Worm (Caenorhabditis elegans): ENCODE measurements around the gene F26F12.5.

Gene F26F12.5

DNA sequence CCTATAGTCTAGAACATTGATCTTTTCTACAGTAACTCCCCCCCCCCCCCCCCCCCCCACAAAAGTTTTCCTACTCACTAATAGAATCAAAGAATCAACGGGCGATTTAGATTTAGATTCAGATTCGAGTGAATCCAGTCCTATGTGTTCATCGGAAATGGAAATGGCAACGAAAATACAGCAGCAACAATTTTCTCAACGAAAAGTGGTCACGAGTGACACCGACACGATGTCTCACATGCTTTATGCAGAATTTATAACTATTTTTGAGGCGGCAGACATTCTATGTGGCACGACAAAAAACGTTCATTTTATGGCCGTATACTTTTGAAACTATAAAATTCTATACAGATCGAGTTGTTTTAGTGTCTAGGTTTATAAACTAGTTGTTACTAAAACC is 19.8 kb downstream of the F26F12.5 start:
- TF ChIP-seq alr-1 (tag; optimal IDR thresholded peaks at IDR 0.05) (no peak), ztf-4 (tag; optimal IDR thresholded peaks at IDR 0.05) (no peak), ztf-1 (GFP tag; conservative IDR thresholded peaks at IDR 0.05) (no peak), gmeb-1 (tag; optimal IDR thresholded peaks at IDR 0.05) (no peak), nhr-25 (tag; optimal IDR thresholded peaks at IDR 0.05) (peak; percentile 24)

DNA sequence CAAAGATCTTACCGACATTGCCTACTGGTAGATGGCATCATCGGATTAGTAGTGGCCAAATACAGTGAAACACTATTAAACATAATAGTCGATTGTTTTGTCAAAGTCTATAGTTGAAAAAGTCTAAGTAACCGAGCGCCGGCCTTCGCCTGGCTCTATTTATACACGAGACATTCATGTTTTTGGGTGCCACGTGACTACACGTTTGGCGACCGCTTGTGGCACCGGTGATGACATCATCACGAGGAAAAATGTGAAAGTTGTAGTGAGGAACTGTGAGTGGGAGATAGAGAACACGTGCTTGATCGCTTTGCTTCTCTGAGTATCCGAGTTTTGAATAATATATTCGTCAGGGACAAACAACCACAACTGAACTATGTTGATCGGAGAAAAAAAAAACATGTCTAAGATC is 20.6 kb downstream of the F26F12.5 start:
- TF ChIP-seq mbf-1 (tag; optimal IDR thresholded peaks at IDR 0.05) (no peak), R02D3.7 (tag; optimal IDR thresholded peaks at IDR 0.05) (no peak), crh-2 (tag; optimal IDR thresholded peaks at IDR 0.05) (peak; percentile 77), alr-1 (tag; optimal IDR thresholded peaks at IDR 0.05) (no peak), nhr-129 (tag; optimal IDR thresholded peaks at IDR 0.05) (peak; percentile 89), dmd-4 (tag; optimal IDR thresholded peaks at IDR 0.05) (no peak), skn-1 (tag; optimal IDR thresholded peaks at IDR 0.05) (no peak), C34F6.9 (tag; optimal IDR thresholded peaks at IDR 0.05) (peak; percentile 87), F13H6.1 (tag; optimal IDR thresholded peaks at IDR 0.05) (peak; percentile 89), egl-27 (tag; optimal IDR thresholded peaks at IDR 0.05) (peak; percentile 37), ZK546.5 (tag; optimal IDR thresholded peaks at IDR 0.05) (no peak), ceh-16 (tag; optimal IDR thresholded peaks at IDR 0.05) (peak; percentile 62), ama-1 (optimal IDR thresholded peaks at IDR 0.05) (peak; percentile 90), sem-4 (tag; optimal IDR thresholded peaks at IDR 0.05) (peak; percentile 78), ztf-1 (GFP tag; conservative IDR thresholded peaks at IDR 0.05) (no peak), nhr-21 (tag; optimal IDR thresholded peaks at IDR 0.05) (peak; percentile 69), peb-1 (tag; optimal IDR thresholded peaks at IDR 0.05) (no peak), nhr-25 (tag; optimal IDR thresholded peaks at IDR 0.05) (peak; percentile 96), fos-1 (tag; optimal IDR thresholded peaks at IDR 0.05) (peak; percentile 30), ztf-4 (tag; optimal IDR thresholded peaks at IDR 0.05) (peak; percentile 79), unc-62 (GFP tag; optimal IDR thresholded peaks at IDR 0.05) (no peak), nhr-11 (tag; optimal IDR thresholded peaks at IDR 0.05) (no peak), nhr-23 (tag; optimal IDR thresholded peaks at IDR 0.05) (no peak), unc-39 (tag; optimal IDR thresholded peaks at IDR 0.05) (no peak), sma-3 (GFP tag; optimal IDR thresholded peaks at IDR 0.05) (peak; percentile 84), lsy-2 (tag; optimal IDR thresholded peaks at IDR 0.05) (peak in 1 of 2 experiments; percentile 73), lin-39 (tag; optimal IDR thresholded peaks at IDR 0.05) (no peak), sma-9 (GFP tag; optimal IDR thresholded peaks at IDR 0.05) (peak; percentile 96), sma-9 (tag; optimal IDR thresholded peaks at IDR 0.05) (no peak), gmeb-1 (tag; optimal IDR thresholded peaks at IDR 0.05) (peak; percentile 66), nhr-12 (tag; optimal IDR thresholded peaks at IDR 0.05) (no peak), lin-11 (tag; optimal IDR thresholded peaks at IDR 0.05) (peak; percentile 60), elt-3 (tag; optimal IDR thresholded peaks at IDR 0.05) (no peak), nhr-6 (tag; optimal IDR thresholded peaks at IDR 0.05) (peak; percentile 35), Y55F3AM.14 (GFP tag; optimal IDR thresholded peaks at IDR 0.05) (peak; percentile 68), nhr-237 (tag; optimal IDR thresholded peaks at IDR 0.05) (no peak), lin-13 (GFP tag; optimal IDR thresholded peaks at IDR 0.05) (no peak), zag-1 (tag; optimal IDR thresholded peaks at IDR 0.05) (no peak), mab-5 (tag; optimal IDR thresholded peaks at IDR 0.05) (no peak), snpc-4 (tag; optimal IDR thresholded peaks at IDR 0.05) (no peak), mdl-1 (tag; optimal IDR thresholded peaks at IDR 0.05) (peak; percentile 61 to 68), blmp-1 (tag; optimal IDR thresholded peaks at IDR 0.05; ENCODE audit: insufficient read depth) (peak; percentile 95), elt-1 (tag; optimal IDR thresholded peaks at IDR 0.05) (no peak), ztf-11 (tag; optimal IDR thresholded peaks at IDR 0.05) (no peak)
